Fruit fly (Drosophila melanogaster) whole organism, embryonic: Measurements from ENCODE around the gene Hayan.

ENCODE experiments used
- Ada2b ChIP-seq: fragments of 200-800 bp; sonication (Bioruptor generic); IDR thresholded peaks from 2 replicates; pipeline ENCODE4 v1.3.6; 2022; ENCODE audit warnings: missing biosample characterization, missing genetic modification characterization
- C15 ChIP-seq: fragments of 200-800 bp; sonication (Bioruptor generic); IDR thresholded peaks from 3 replicates; pipeline ENCODE4 v1.3.6; 2022; ENCODE audit warnings: missing biosample characterization, missing genetic modification characterization
- CG11085 ChIP-seq: fragments of 200-800 bp; sonication (Bioruptor generic); IDR thresholded peaks from 2 replicates; pipeline ENCODE4 v1.3.6; 2022; ENCODE audit warnings: missing biosample characterization, missing genetic modification characterization
- CG11247 ChIP-seq: fragments of 200-800 bp; sonication (Bioruptor generic); IDR thresholded peaks from 2 replicates; pipeline ENCODE4 v1.3.6; 2022; ENCODE audit warnings: missing biosample characterization, missing genetic modification characterization
- CG12391 ChIP-seq: fragments of 200-800 bp; sonication (Bioruptor generic); optimal IDR thresholded peaks from 3 replicates; lab custom pipeline; 2018; ENCODE audit warnings: missing biosample characterization, mild to moderate bottlenecking, missing genetic modification characterization, moderate library complexity
- CG12769 ChIP-seq: fragments of 200-800 bp; sonication (Bioruptor generic); optimal IDR thresholded peaks from 2 replicates; lab custom pipeline; 2019; ENCODE audit warnings: missing biosample characterization, mild to moderate bottlenecking, missing genetic modification characterization, moderate library complexity
- CG13624 ChIP-seq: fragments of 200-800 bp; sonication (Bioruptor generic); optimal IDR thresholded peaks from 2 replicates; lab custom pipeline; 2016; ENCODE audit warnings: missing biosample characterization, missing genetic modification characterization
- CG14441 ChIP-seq: fragments of 200-800 bp; sonication (Bioruptor generic); IDR thresholded peaks from 2 replicates; pipeline ENCODE4 v1.3.6; 2022; ENCODE audit warnings: missing biosample characterization, missing genetic modification characterization
- CG14965 ChIP-seq: fragments of 200-800 bp; sonication (Bioruptor generic); optimal IDR thresholded peaks from 2 replicates; lab custom pipeline; 2016; ENCODE audit warnings: missing biosample characterization, missing genetic modification characterization, borderline replicate concordance
- CG15601 ChIP-seq: fragments of 200-800 bp; sonication (Bioruptor generic); optimal IDR thresholded peaks from 3 replicates; lab custom pipeline; 2019; ENCODE audit warnings: missing biosample characterization, mild to moderate bottlenecking, missing genetic modification characterization, moderate library complexity
- CG18262 ChIP-seq: fragments of 200-800 bp; optimal IDR thresholded peaks from 3 replicates; lab custom pipeline; 2019; ENCODE audit warnings: missing biosample characterization, mild to moderate bottlenecking, missing genetic modification characterization, moderate library complexity
- CG18619 ChIP-seq: fragments of 200-800 bp; sonication (Bioruptor generic); optimal IDR thresholded peaks from 3 replicates; lab custom pipeline; 2017; ENCODE audit warnings: missing biosample characterization, mild to moderate bottlenecking, missing genetic modification characterization
- CG30403 ChIP-seq: fragments of 200-800 bp; sonication (Bioruptor generic); optimal IDR thresholded peaks from 3 replicates; lab custom pipeline; 2016; ENCODE audit warnings: missing biosample characterization, missing genetic modification characterization
- CG33557 ChIP-seq: fragments of 200-800 bp; sonication (Bioruptor generic); optimal IDR thresholded peaks from 2 replicates; lab custom pipeline; 2019; ENCODE audit warnings: missing biosample characterization, mild to moderate bottlenecking, missing genetic modification characterization, moderate library complexity
- CG3847 ChIP-seq: fragments of 200-800 bp; sonication (Bioruptor generic); IDR thresholded peaks from 2 replicates; pipeline ENCODE4 v1.3.6; 2022; ENCODE audit warnings: missing biosample characterization, missing genetic modification characterization
- CG4707 ChIP-seq: fragments of 200-800 bp; sonication (Bioruptor generic); optimal IDR thresholded peaks from 2 replicates; lab custom pipeline; 2018; ENCODE audit warnings: missing biosample characterization, mild to moderate bottlenecking, missing genetic modification characterization, moderate library complexity
- CG4730 ChIP-seq: fragments of 200-800 bp; sonication (Bioruptor generic); IDR thresholded peaks from 2 replicates; pipeline ENCODE4 v1.3.6; 2022; ENCODE audit warnings: missing biosample characterization, missing genetic modification characterization
- CG6683 ChIP-seq: fragments of 200-800 bp; sonication (Bioruptor generic); optimal IDR thresholded peaks from 2 replicates; lab custom pipeline; 2017; ENCODE audit warnings: missing biosample characterization, mild to moderate bottlenecking, missing genetic modification characterization, missing genetic modification reagents
- CG8388 ChIP-seq: fragments of 200-800 bp; sonication (Bioruptor generic); optimal IDR thresholded peaks from 2 replicates; lab custom pipeline; 2019; ENCODE audit warnings: missing biosample characterization, mild to moderate bottlenecking, missing genetic modification characterization, moderate library complexity
- CG8944 ChIP-seq: fragments of 200-800 bp; sonication (Bioruptor generic); optimal IDR thresholded peaks from 3 replicates; lab custom pipeline; 2016; ENCODE audit warnings: missing biosample characterization, missing genetic modification characterization
- CG9797 ChIP-seq: fragments of 200-800 bp; sonication (Bioruptor generic); optimal IDR thresholded peaks from 3 replicates; lab custom pipeline; 2018; ENCODE audit warnings: missing biosample characterization, mild to moderate bottlenecking, missing genetic modification characterization
- CrebB ChIP-seq: fragments of 200-800 bp; sonication (Bioruptor generic); optimal IDR thresholded peaks from 3 replicates; lab custom pipeline; 2018; ENCODE audit warnings: missing biosample characterization, mild to moderate bottlenecking, missing genetic modification characterization
- Dll ChIP-seq: fragments of 200-800 bp; sonication (Bioruptor generic); IDR thresholded peaks from 4 replicates; pipeline ENCODE4 v1.3.6; 2022; ENCODE audit warnings: missing biosample characterization, missing genetic modification characterization; ENCODE audit not compliant: partially characterized antibody
- Elba2 ChIP-seq: fragments of 200-800 bp; sonication (Bioruptor generic); optimal IDR thresholded peaks from 3 replicates; lab custom pipeline; 2016; ENCODE audit warnings: missing biosample characterization, missing genetic modification characterization
- Ets65A ChIP-seq: fragments of 200-800 bp; sonication (Bioruptor generic); peaks from one replicate; lab custom pipeline; 2016; ENCODE audit warnings: missing biosample characterization, missing genetic modification characterization
- Fer2 ChIP-seq: fragments of 200-800 bp; sonication (Bioruptor generic); optimal IDR thresholded peaks from 2 replicates; lab custom pipeline; 2018; ENCODE audit warnings: missing biosample characterization, mild to moderate bottlenecking, missing genetic modification characterization, moderate library complexity
- Fer3 ChIP-seq: fragments of 200-800 bp; sonication (Bioruptor generic); optimal IDR thresholded peaks from 2 replicates; lab custom pipeline; 2018; ENCODE audit warnings: missing biosample characterization, mild to moderate bottlenecking, missing genetic modification characterization, moderate library complexity
- Nf-YC ChIP-seq: fragments of 200-800 bp; optimal IDR thresholded peaks from 3 replicates; lab custom pipeline; 2019; ENCODE audit warnings: missing biosample characterization, mild to moderate bottlenecking, missing genetic modification characterization, moderate library complexity
- Side ChIP-seq: fragments of 200-800 bp; sonication (Bioruptor generic); optimal IDR thresholded peaks from 2 replicates; lab custom pipeline; 2016; ENCODE audit warnings: missing biosample characterization, missing genetic modification characterization
- Sin3A ChIP-seq: fragments of >200 bp; optimal IDR thresholded peaks from 2 replicates; lab custom pipeline; 2018
- bbx ChIP-seq: fragments of 200-800 bp; sonication (Bioruptor generic); IDR thresholded peaks from 2 replicates; pipeline ENCODE4 v1.3.6; 2022; ENCODE audit warnings: missing biosample characterization, missing genetic modification characterization; ENCODE audit not compliant: partially characterized antibody
- bowl ChIP-seq: fragments of 200-800 bp; sonication (Bioruptor generic); IDR thresholded peaks from 2 replicates; pipeline ENCODE4 v1.3.6; 2022; ENCODE audit warnings: missing biosample characterization, missing genetic modification characterization
- cato ChIP-seq: fragments of 200-800 bp; sonication (Bioruptor generic); optimal IDR thresholded peaks from 2 replicates; lab custom pipeline; 2016; ENCODE audit warnings: missing biosample characterization, missing genetic modification characterization, borderline replicate concordance
- gfzf ChIP-seq: fragments of 200-800 bp; sonication (Bioruptor generic); optimal IDR thresholded peaks from 2 replicates; lab custom pipeline; 2016; ENCODE audit warnings: missing biosample characterization, mild to moderate bottlenecking, missing genetic modification characterization, moderate library complexity
- gsb-n ChIP-seq: fragments of 200-800 bp; sonication (Bioruptor generic); optimal IDR thresholded peaks from 3 replicates; lab custom pipeline; 2018; ENCODE audit warnings: missing biosample characterization, mild to moderate bottlenecking, missing genetic modification characterization
- insv ChIP-seq, 2 experiments: fragments of 200-800 bp; sonication (Bioruptor generic); optimal IDR thresholded peaks; 3 replicates each; lab custom pipeline; 2016 to 2018; ENCODE audit warnings: missing biosample characterization in 2 of 2, missing genetic modification characterization in 2 of 2
- lola ChIP-seq, 3 experiments: fragments of >200 bp in 2 of 3; fragments of 200-800 bp in 1 of 3; sonication (Bioruptor generic) in 1 of 3; optimal IDR thresholded peaks; 2 replicates each; lab custom pipeline; 2017 to 2019; ENCODE audit warnings: missing biosample characterization in 3 of 3, missing genetic modification characterization in 3 of 3, mild to moderate bottlenecking in 1 of 3, moderate library complexity in 1 of 3
- nerfin-2 ChIP-seq: fragments of 200-800 bp; sonication (Bioruptor generic); IDR thresholded peaks from 2 replicates; pipeline ENCODE4 v1.3.6; 2022; ENCODE audit warnings: missing biosample characterization, missing genetic modification characterization; ENCODE audit not compliant: partially characterized antibody
- prd ChIP-seq, 3 experiments: fragments of >200 bp in 2 of 3; fragments of 200-800 bp in 1 of 3; sonication (Bioruptor generic) in 1 of 3; optimal IDR thresholded peaks in 2 of 3; IDR thresholded peaks in 1 of 3; 2 replicates in 2 of 3; 3 replicates in 1 of 3; pipeline versions ENCODE4 v1.3.6 to Lab custom; 2017 to 2022; ENCODE audit warnings: missing biosample characterization in 1 of 3, missing genetic modification characterization in 1 of 3
- pros ChIP-seq: fragments of 200-800 bp; sonication (Bioruptor generic); optimal IDR thresholded peaks from 3 replicates; lab custom pipeline; 2019; ENCODE audit warnings: missing biosample characterization, mild to moderate bottlenecking, missing genetic modification characterization, moderate library complexity
- pzg ChIP-seq: fragments of 200-800 bp; sonication (Bioruptor generic); optimal IDR thresholded peaks from 3 replicates; lab custom pipeline; 2018; ENCODE audit warnings: missing biosample characterization, mild to moderate bottlenecking, missing genetic modification characterization, moderate library complexity
- shn ChIP-seq: fragments of 200-800 bp; sonication (Bioruptor generic); optimal IDR thresholded peaks from 3 replicates; lab custom pipeline; 2016; ENCODE audit warnings: missing biosample characterization, missing genetic modification characterization
- slp2 ChIP-seq: fragments of 200-800 bp; sonication (Bioruptor generic); optimal IDR thresholded peaks from 2 replicates; lab custom pipeline; 2016; ENCODE audit warnings: missing biosample characterization, missing genetic modification characterization
- tup ChIP-seq: fragments of 200-800 bp; sonication (Bioruptor generic); optimal IDR thresholded peaks from 2 replicates; lab custom pipeline; 2016; ENCODE audit warnings: missing biosample characterization, mild to moderate bottlenecking, missing genetic modification characterization, moderate library complexity
- tx ChIP-seq: fragments of 200-800 bp; sonication (Bioruptor generic); optimal IDR thresholded peaks from 2 replicates; lab custom pipeline; 2016; ENCODE audit warnings: missing biosample characterization, missing genetic modification characterization

The Hayan gene

dm6 chrX:18533308-18533707, 49.7 kb upstream of the Hayan start (continued):
- TF ChIP-seq CG18619 (GFP tag; lab: Kevin White, UChicago), result peak; percentile 7
- TF ChIP-seq insv (GFP tag; optimal IDR thresholded peaks at IDR 0.05; lab: Kevin White, UChicago), result no peak
- peak; percentile 52 for TF ChIP-seq CG8388 (GFP tag; lab: Kevin White, UChicago)
- TF ChIP-seq Elba2 (GFP tag; lab: Kevin White, UChicago), result no peak
- no peak for TF ChIP-seq Fer2
- no peak for TF ChIP-seq Fer3 (tag; lab: Kevin White, UChicago)
- TF ChIP-seq CG13624 (GFP tag; lab: Kevin White, UChicago), result no peak
- TF ChIP-seq pzg (GFP tag; lab: Kevin White, UChicago), result no peak
- no peak for TF ChIP-seq Nf-YC (tag; lab: Kevin White, UChicago)
- TF ChIP-seq CG8944 (GFP tag; lab: Kevin White, UChicago), result no peak
- TF ChIP-seq CG12769 (tag; lab: Kevin White, UChicago), result no peak
- TF ChIP-seq tx (GFP tag; lab: Kevin White, UChicago), result no peak
- no peak for TF ChIP-seq bbx (GFP tag; lab: Robert Waterston, UW)
- no peak for TF ChIP-seq CG11085 (GFP tag; lab: Robert Waterston, UW)
- no peak for TF ChIP-seq slp2 (GFP tag; lab: Kevin White, UChicago)
- TF ChIP-seq nerfin-2, result no peak
- no peak for TF ChIP-seq CG14441 (GFP tag; lab: Robert Waterston, UW)
- no peak for TF ChIP-seq CG14965 (GFP tag; lab: Kevin White, UChicago)
- TF ChIP-seq gfzf (GFP tag; lab: Kevin White, UChicago), result no peak
- TF ChIP-seq, all 482 proteins: peak for 95

- peak; percentile 7 for TF ChIP-seq gfzf (GFP tag; lab: Kevin White, UChicago)
- TF ChIP-seq prd (optimal IDR thresholded peaks at IDR 0.05; lab: Kevin White, UChicago), result no peak
- no peak for TF ChIP-seq prd (GFP tag; IDR thresholded peaks at IDR 0.05; lab: Robert Waterston, UW)
Measured at dm6 chrX:18528166-18528733, 44.7 kb upstream of the Hayan start, which contains the start of the genes CG15042 and CG15047. TSS of gene CG15042 (minus strand) at chrX:18528266. TSS of gene CG15047 (plus strand) at chrX:18528683.

- TF ChIP-seq CG9797 (GFP tag; lab: Kevin White, UChicago) (no peak), pros (GFP tag; lab: Kevin White, UChicago) (no peak), CG4707 (GFP tag; lab: Kevin White, UChicago) (no peak), lola (GFP tag; optimal IDR thresholded peaks at IDR 0.05; lab: Kevin White, UChicago) (peak in 1 of 3 experiments; percentile 74), CG12391 (tag; lab: Kevin White, UChicago) (peak; percentile 43), Sin3A (lab: Kevin White, UChicago) (no peak), bowl (no peak), CG33557 (peak; percentile 45), tup (no peak), Ada2b (GFP tag; lab: Robert Waterston, UW) (no peak), shn (GFP tag; lab: Kevin White, UChicago) (no peak), CG11247 (GFP tag; lab: Robert Waterston, UW) (no peak), CG18262 (tag; lab: Kevin White, UChicago) (peak; percentile 82), CG30403 (GFP tag; lab: Kevin White, UChicago) (peak; percentile 48), CrebB (tag; lab: Kevin White, UChicago) (no peak), cato (GFP tag; lab: Kevin White, UChicago) (no peak), CG4730 (GFP tag; lab: Robert Waterston, UW) (no peak), C15 (no peak), CG3847 (GFP tag; lab: Robert Waterston, UW) (no peak), CG6683 (GFP tag; lab: Kevin White, UChicago) (peak; percentile 19), Dll (GFP tag; lab: Robert Waterston, UW) (no peak), gsb-n (tag; lab: Kevin White, UChicago) (peak; percentile 6), Side (no peak), Ets65A (GFP tag; lab: Kevin White, UChicago) (peak; percentile 89), CG15601 (peak; percentile 22)
Measured at dm6 chrX:18524594-18525266, 41.2 kb upstream of the Hayan start.
